Worm (Caenorhabditis elegans) whole organism, L3 larva: ENCODE results near the gene F21F8.5.

Experiments
- R02D3.7 ChIP-seq: fragments of 150-350 bp; optimal IDR thresholded peaks from 2 replicates; lab custom pipeline; 2014; ENCODE audit warnings: missing biosample characterization, missing genetic modification characterization
- ZK546.5 ChIP-seq: sonication (generic microtip); optimal IDR thresholded peaks from 2 replicates; lab custom pipeline; 2017; ENCODE audit warnings: missing biosample characterization, missing genetic modification characterization
- aly-2 ChIP-seq: fragments of 150-350 bp; optimal IDR thresholded peaks from 2 replicates; lab custom pipeline; 2014; ENCODE audit warnings: missing biosample characterization, missing genetic modification characterization
- ama-1 ChIP-seq: fragments of 150-350 bp; optimal IDR thresholded peaks from 2 replicates; lab custom pipeline; 2018
- ceh-16 ChIP-seq: sonication (generic microtip); optimal IDR thresholded peaks from 2 replicates; lab custom pipeline; 2017; ENCODE audit warnings: missing biosample characterization, missing genetic modification characterization
- ceh-28 ChIP-seq: fragments of 150-350 bp; optimal IDR thresholded peaks from 2 replicates; lab custom pipeline; 2014; ENCODE audit warnings: missing biosample characterization, missing genetic modification reagents, missing genetic modification characterization
- ceh-82 ChIP-seq: fragments of 150-350 bp; optimal IDR thresholded peaks from 2 replicates; lab custom pipeline; 2014; ENCODE audit warnings: missing biosample characterization, missing genetic modification characterization
- ceh-9 ChIP-seq: sonication (generic microtip); optimal IDR thresholded peaks from 2 replicates; lab custom pipeline; 2018; ENCODE audit warnings: missing biosample characterization, missing genetic modification characterization
- daf-12 ChIP-seq: fragments of 150-350 bp; optimal IDR thresholded peaks from 2 replicates; lab custom pipeline; 2014; ENCODE audit warnings: missing biosample characterization, missing genetic modification reagents, missing genetic modification characterization
- egl-27 ChIP-seq: sonication (generic microtip); optimal IDR thresholded peaks from 4 replicates; lab custom pipeline; 2017; ENCODE audit warnings: missing biosample characterization, missing genetic modification reagents, missing genetic modification characterization
- egl-5 ChIP-seq: fragments of 150-350 bp; optimal IDR thresholded peaks from 2 replicates; lab custom pipeline; 2017; ENCODE audit warnings: missing biosample characterization, missing genetic modification reagents, missing genetic modification characterization, inconsistent platforms
- elt-1 ChIP-seq: fragments of 150-350 bp; optimal IDR thresholded peaks from 2 replicates; lab custom pipeline; 2014; ENCODE audit warnings: missing biosample characterization, missing genetic modification characterization
- elt-2 ChIP-seq: sonication (generic microtip); optimal IDR thresholded peaks from 2 replicates; lab custom pipeline; 2016; ENCODE audit warnings: missing genetic modification reagents, mild to moderate bottlenecking, missing genetic modification characterization, missing compliant biosample characterization
- elt-3 ChIP-seq, 3 experiments: fragments of 150-350 bp in 1 of 3; sonication (generic microtip) in 2 of 3; optimal IDR thresholded peaks; 2 replicates in 2 of 3; 4 replicates in 1 of 3; lab custom pipeline; 2014 to 2017; ENCODE audit warnings: missing biosample characterization in 3 of 3, missing genetic modification characterization in 3 of 3
- eor-1 ChIP-seq, 2 experiments: fragments of 150-350 bp; optimal IDR thresholded peaks; 2 replicates each; lab custom pipeline; 2014 to 2018; ENCODE audit warnings: missing biosample characterization in 2 of 2, missing genetic modification characterization in 2 of 2
- fkh-10 ChIP-seq: sonication (generic microtip); optimal IDR thresholded peaks from 2 replicates; lab custom pipeline; 2017; ENCODE audit warnings: missing biosample characterization, missing genetic modification reagents, missing genetic modification characterization
- fkh-2 ChIP-seq: fragments of 150-350 bp; optimal IDR thresholded peaks from 2 replicates; lab custom pipeline; 2014; ENCODE audit warnings: missing biosample characterization, missing genetic modification reagents, missing genetic modification characterization
- fos-1 ChIP-seq: fragments of 150-350 bp; optimal IDR thresholded peaks from 2 replicates; lab custom pipeline; 2014; ENCODE audit warnings: missing biosample characterization, missing genetic modification characterization
- hmg-11 ChIP-seq: sonication (generic microtip); optimal IDR thresholded peaks from 2 replicates; lab custom pipeline; 2016; ENCODE audit warnings: missing genetic modification characterization, missing compliant biosample characterization
- jun-1 ChIP-seq: fragments of 150-350 bp; optimal IDR thresholded peaks from 2 replicates; lab custom pipeline; 2014; ENCODE audit warnings: missing biosample characterization, missing genetic modification reagents, missing genetic modification characterization
- lin-15B ChIP-seq: fragments of 150-350 bp; optimal IDR thresholded peaks from 2 replicates; lab custom pipeline; 2014; ENCODE audit warnings: missing biosample characterization, missing genetic modification characterization
- lin-39 ChIP-seq: fragments of 150-350 bp; optimal IDR thresholded peaks from 2 replicates; lab custom pipeline; 2018; ENCODE audit warnings: missing biosample characterization, missing genetic modification reagents, missing genetic modification characterization
- lsy-12 ChIP-seq: sonication (generic microtip); optimal IDR thresholded peaks from 2 replicates; lab custom pipeline; 2016; ENCODE audit warnings: mild to moderate bottlenecking, missing genetic modification characterization, missing compliant biosample characterization
- mdl-1 ChIP-seq: fragments of 150-350 bp; optimal IDR thresholded peaks from 2 replicates; lab custom pipeline; 2014; ENCODE audit warnings: missing biosample characterization, missing genetic modification characterization
- mml-1 ChIP-seq: fragments of 150-350 bp; sonication (generic microtip); optimal IDR thresholded peaks from 3 replicates; lab custom pipeline; 2014; ENCODE audit warnings: missing biosample characterization, missing genetic modification characterization
- nfya-1 ChIP-seq: sonication (generic microtip); optimal IDR thresholded peaks from 2 replicates; lab custom pipeline; 2017; ENCODE audit warnings: missing genetic modification characterization, mild to moderate bottlenecking, missing compliant biosample characterization, antibody characterized with exemption, moderate library complexity; ENCODE audit not compliant: insufficient read depth
- nhr-11 ChIP-seq: fragments of 150-350 bp; optimal IDR thresholded peaks from 2 replicates; lab custom pipeline; 2014; ENCODE audit warnings: missing biosample characterization, missing genetic modification characterization
- nhr-12 ChIP-seq: fragments of 150-350 bp; optimal IDR thresholded peaks from 2 replicates; lab custom pipeline; 2014; ENCODE audit warnings: missing biosample characterization, missing genetic modification characterization
- nhr-23 ChIP-seq: fragments of 150-350 bp; optimal IDR thresholded peaks from 2 replicates; lab custom pipeline; 2014; ENCODE audit warnings: missing biosample characterization, missing genetic modification reagents, missing genetic modification characterization
- nhr-237 ChIP-seq: fragments of 150-350 bp; optimal IDR thresholded peaks from 2 replicates; lab custom pipeline; 2014; ENCODE audit warnings: missing biosample characterization, missing genetic modification characterization
- nhr-25 ChIP-seq: sonication (generic microtip); optimal IDR thresholded peaks from 2 replicates; lab custom pipeline; 2017; ENCODE audit warnings: missing biosample characterization, missing genetic modification characterization
- nhr-28 ChIP-seq: fragments of 150-350 bp; optimal IDR thresholded peaks from 2 replicates; lab custom pipeline; 2014; ENCODE audit warnings: missing biosample characterization, missing genetic modification characterization
- nhr-43 ChIP-seq: sonication (generic microtip); optimal IDR thresholded peaks from 2 replicates; lab custom pipeline; 2016; ENCODE audit warnings: mild to moderate bottlenecking, missing genetic modification characterization, missing compliant biosample characterization; ENCODE audit not compliant: poor library complexity, severe bottlenecking
- nhr-67 ChIP-seq: fragments of 150-350 bp; optimal IDR thresholded peaks from 2 replicates; lab custom pipeline; 2014; ENCODE audit warnings: missing biosample characterization, missing genetic modification characterization
- nhr-76 ChIP-seq: fragments of 150-350 bp; sonication (generic microtip); optimal IDR thresholded peaks from 5 replicates; lab custom pipeline; 2014; ENCODE audit warnings: missing biosample characterization, missing genetic modification characterization
- nhr-77 ChIP-seq: fragments of 150-350 bp; optimal IDR thresholded peaks from 2 replicates; lab custom pipeline; 2014; ENCODE audit warnings: missing biosample characterization, missing genetic modification characterization
- pha-4 ChIP-seq: fragments of 150-350 bp; optimal IDR thresholded peaks from 2 replicates; lab custom pipeline; 2014; ENCODE audit warnings: missing biosample characterization, missing genetic modification reagents, missing genetic modification characterization
- pqm-1 ChIP-seq: fragments of 150-350 bp; optimal IDR thresholded peaks from 2 replicates; lab custom pipeline; 2017; ENCODE audit warnings: missing biosample characterization, missing genetic modification characterization, inconsistent platforms
- sea-2 ChIP-seq: fragments of 150-350 bp; sonication (generic microtip); optimal IDR thresholded peaks from 4 replicates; lab custom pipeline; 2014; ENCODE audit warnings: missing biosample characterization, missing genetic modification reagents, missing genetic modification characterization
- skn-1 ChIP-seq: fragments of 150-350 bp; optimal IDR thresholded peaks from 2 replicates; lab custom pipeline; 2014; ENCODE audit warnings: missing biosample characterization, missing genetic modification characterization
- snpc-4 ChIP-seq: fragments of 150-350 bp; optimal IDR thresholded peaks from 2 replicates; lab custom pipeline; 2014; ENCODE audit warnings: missing biosample characterization, missing genetic modification characterization
- tbx-2 ChIP-seq: sonication (generic microtip); optimal IDR thresholded peaks from 2 replicates; lab custom pipeline; 2016; ENCODE audit warnings: mild to moderate bottlenecking, missing genetic modification characterization, missing compliant biosample characterization
- unc-39 ChIP-seq: sonication (generic microtip); optimal IDR thresholded peaks from 4 replicates; lab custom pipeline; 2017; ENCODE audit warnings: missing biosample characterization, missing genetic modification characterization
- unc-62 ChIP-seq: fragments of 150-350 bp; sonication (generic microtip); optimal IDR thresholded peaks from 4 replicates; lab custom pipeline; 2014; ENCODE audit warnings: missing biosample characterization, missing genetic modification reagents, missing genetic modification characterization
- zag-1 ChIP-seq: fragments of 150-350 bp; optimal IDR thresholded peaks from 2 replicates; lab custom pipeline; 2014; ENCODE audit warnings: missing biosample characterization, missing genetic modification characterization
- ztf-11 ChIP-seq: fragments of 150-350 bp; optimal IDR thresholded peaks from 2 replicates; lab custom pipeline; 2014; ENCODE audit warnings: missing biosample characterization, missing genetic modification characterization
- ztf-4 ChIP-seq: fragments of 150-350 bp; optimal IDR thresholded peaks from 2 replicates; lab custom pipeline; 2014; ENCODE audit warnings: missing biosample characterization, missing genetic modification characterization

Gene F21F8.5

DNA sequence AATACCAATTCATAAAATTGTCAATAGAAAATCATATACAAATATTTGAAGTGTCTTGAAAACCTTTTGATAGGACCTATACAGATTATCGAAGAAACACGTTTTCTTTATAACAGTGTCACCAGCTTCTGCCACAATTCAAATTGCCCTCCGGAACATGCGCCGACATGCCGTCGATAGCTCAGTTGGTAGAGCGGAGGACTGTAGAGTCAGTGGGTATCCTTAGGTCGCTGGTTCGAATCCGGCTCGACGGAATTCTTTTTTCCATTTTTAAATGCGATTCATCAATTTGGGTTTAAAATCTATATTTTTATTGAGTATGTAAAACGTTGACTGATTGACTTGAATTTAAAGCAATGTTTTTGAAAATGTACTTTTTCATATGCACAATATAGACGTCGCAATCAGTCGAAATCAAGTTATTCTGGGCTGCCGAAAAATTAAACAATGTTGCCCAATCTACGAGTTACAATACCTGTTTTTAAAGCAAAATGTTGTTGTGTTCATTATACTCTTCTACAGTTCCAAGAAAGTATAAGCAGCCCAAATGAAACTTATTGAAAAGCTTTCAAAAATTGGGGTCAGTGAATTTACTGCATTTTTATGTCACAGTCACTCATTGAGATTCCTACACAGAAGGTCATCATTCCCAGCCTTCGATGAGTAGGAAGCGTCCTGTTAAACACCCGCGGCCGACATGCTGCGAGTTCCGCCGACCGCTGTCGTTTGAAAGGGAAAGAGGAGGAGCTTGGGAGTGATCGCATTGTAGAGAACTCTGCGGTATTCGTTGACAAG, 18.6 kb downstream of the F21F8.5 start:
- TF ChIP-seq fos-1 (tag; lab: Kevin White, UChicago) (peak; percentile 48), unc-62 (GFP tag; lab: Kevin White, UChicago) (peak; percentile 10), nhr-23 (tag; lab: Kevin White, UChicago) (peak; percentile 85), nhr-43 (tag; lab: Kevin White, UChicago) (peak; percentile 88), lsy-12 (tag; lab: Kevin White, UChicago) (peak; percentile 53), ceh-16 (tag; lab: Kevin White, UChicago) (no peak), daf-12 (no peak), nhr-28 (tag; lab: Kevin White, UChicago) (no peak), pqm-1 (tag; lab: Kevin White, UChicago) (peak; percentile 82), unc-39 (tag; lab: Kevin White, UChicago) (no peak), elt-1 (tag; lab: Kevin White, UChicago) (no peak), ceh-82 (tag; lab: Kevin White, UChicago) (peak; percentile 17), mdl-1 (tag; lab: Kevin White, UChicago) (no peak), nhr-25 (tag; lab: Kevin White, UChicago) (peak; percentile 62), skn-1 (tag; lab: Kevin White, UChicago) (no peak), nhr-237 (no peak), elt-2 (peak; percentile 66), nhr-67 (tag; lab: Kevin White, UChicago) (no peak), nhr-11 (tag; lab: Kevin White, UChicago) (no peak), nhr-12 (tag; lab: Kevin White, UChicago) (no peak), snpc-4 (tag; lab: Kevin White, UChicago) (peak; percentile 99), nfya-1 (tag; lab: Kevin White, UChicago) (peak; percentile 69), pha-4 (tag; lab: Kevin White, UChicago) (peak; percentile 20), nhr-77 (tag; lab: Kevin White, UChicago) (peak; percentile 78), egl-27 (tag; lab: Kevin White, UChicago) (peak; percentile 11), jun-1 (tag; lab: Kevin White, UChicago) (peak; percentile 25), aly-2 (tag; lab: Kevin White, UChicago) (no peak), ztf-11 (tag; lab: Kevin White, UChicago) (no peak), ztf-4 (peak; percentile 20), eor-1 (tag; optimal IDR thresholded peaks at IDR 0.05; lab: Kevin White, UChicago) (no peak), ama-1 (peak; percentile 95), lin-39 (tag; lab: Kevin White, UChicago) (no peak), mml-1 (no peak), hmg-11 (tag; lab: Kevin White, UChicago) (no peak), ceh-28 (tag; lab: Kevin White, UChicago) (peak; percentile 69), tbx-2 (tag; lab: Kevin White, UChicago) (peak; percentile 14), lin-15B (tag; lab: Kevin White, UChicago) (peak; percentile 53), ZK546.5 (tag; lab: Kevin White, UChicago) (no peak), egl-5 (no peak), fkh-2 (tag; lab: Kevin White, UChicago) (no peak), sea-2 (no peak), nhr-76 (tag; lab: Kevin White, UChicago) (no peak), fkh-10 (GFP tag; lab: Kevin White, UChicago) (no peak), zag-1 (tag; lab: Kevin White, UChicago) (no peak), R02D3.7 (tag; lab: Kevin White, UChicago) (peak; percentile 57), ceh-9 (tag; lab: Kevin White, UChicago) (no peak), elt-3 (tag; optimal IDR thresholded peaks at IDR 0.05; lab: Kevin White, UChicago) (peak in 1 of 3 experiments; percentile 68)
